Fruit fly (Drosophila melanogaster): Measurements from ENCODE around the gene CG32856.

The CG32856 gene

DNA sequence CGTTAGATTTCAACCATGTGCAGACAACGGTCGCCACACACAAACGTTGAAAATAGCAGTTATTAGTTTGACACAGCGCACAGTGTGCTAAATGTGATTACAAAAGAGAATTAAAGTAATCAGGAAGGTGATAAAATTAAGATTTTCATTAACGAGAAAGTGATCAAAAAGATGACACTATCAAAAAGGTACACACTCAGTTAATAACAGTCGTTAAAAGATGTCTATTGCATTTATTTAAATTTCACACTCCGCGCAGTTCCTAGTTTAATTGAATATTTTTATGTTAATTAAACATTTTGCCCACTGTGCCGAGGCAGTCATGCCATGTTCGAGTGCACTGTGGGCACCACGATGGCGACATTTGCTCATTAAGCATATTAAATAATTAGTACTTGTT is 38.0 kb downstream of the CG32856 start (continued):
- no peak for TF ChIP-seq abd-A (tag; optimal IDR thresholded peaks at IDR 0.05)
- TF ChIP-seq CG32532 (GFP tag; IDR thresholded peaks at IDR 0.05) = no peak; the same call in 1 of the 2 replicates
- TF ChIP-seq gfzf (GFP tag; optimal IDR thresholded peaks at IDR 0.05) = no peak
- no peak for TF ChIP-seq CG1792 (GFP tag; optimal IDR thresholded peaks at IDR 0.05)
- TF ChIP-seq ftz-f1 (GFP tag; optimal IDR thresholded peaks at IDR 0.05) = no peak
- no peak for TF ChIP-seq BtbVII (GFP tag; optimal IDR thresholded peaks at IDR 0.05)
- TF ChIP-seq CG15011 (GFP tag; optimal IDR thresholded peaks at IDR 0.05) = no peak
- TF ChIP-seq chm (GFP tag; IDR thresholded peaks at IDR 0.05) = no peak
- TF ChIP-seq Hey (tag; optimal IDR thresholded peaks at IDR 0.05) = no peak
- TF ChIP-seq prd (optimal IDR thresholded peaks at IDR 0.05) = no peak
- peak; percentile 61; the same call in 1 of the 3 replicates for TF ChIP-seq prd (GFP tag; IDR thresholded peaks at IDR 0.05)
- TF ChIP-seq Kr (GFP tag; optimal IDR thresholded peaks at IDR 0.05) = no peak
- no peak for TF ChIP-seq fd3F (GFP tag; optimal IDR thresholded peaks at IDR 0.05)
- TF ChIP-seq ac (GFP tag; optimal IDR thresholded peaks at IDR 0.05) = no peak
- no peak for TF ChIP-seq crp (GFP tag; optimal IDR thresholded peaks at IDR 0.05)
- no peak for TF ChIP-seq sc (optimal IDR thresholded peaks at IDR 0.05)
- no peak for TF ChIP-seq sc (GFP tag; optimal IDR thresholded peaks at IDR 0.05)
- no peak for TF ChIP-seq CG10654 (GFP tag; optimal IDR thresholded peaks at IDR 0.05)
- peak; percentile 40 for TF ChIP-seq nmo (GFP tag; optimal IDR thresholded peaks at IDR 0.05)
- no peak for TF ChIP-seq fru (optimal IDR thresholded peaks at IDR 0.05)
- peak; percentile 69 for TF ChIP-seq Ets65A (GFP tag)
- peak; percentile 41 for TF ChIP-seq CG8924 (tag; optimal IDR thresholded peaks at IDR 0.05)
- TF ChIP-seq CG12104 (GFP tag; optimal IDR thresholded peaks at IDR 0.05) = no peak
- no peak for TF ChIP-seq disco-r (GFP tag; optimal IDR thresholded peaks at IDR 0.05)
- TF ChIP-seq CG2712 (tag; optimal IDR thresholded peaks at IDR 0.05) = peak; percentile 34
- TF ChIP-seq seq (GFP tag; IDR thresholded peaks at IDR 0.05) = no peak; the same call in 1 of the 2 replicates
- TF ChIP-seq Dref (GFP tag; IDR thresholded peaks at IDR 0.05) = no peak
- no peak for TF ChIP-seq Spps (tag; optimal IDR thresholded peaks at IDR 0.05)
- peak; percentile 4 for TF ChIP-seq CG9817 (tag; optimal IDR thresholded peaks at IDR 0.05)
- TF ChIP-seq CG9727 (GFP tag; optimal IDR thresholded peaks at IDR 0.05) = peak; percentile 15
- TF ChIP-seq CG4617 (GFP tag; optimal IDR thresholded peaks at IDR 0.05; ENCODE audit: borderline replicate concordance) = no peak
- TF ChIP-seq Hr51 (GFP tag; optimal IDR thresholded peaks at IDR 0.05) = peak in 1 of 2 experiments; percentile 71
- no peak for TF ChIP-seq GATAe (GFP tag; conservative IDR thresholded peaks at IDR 0.05)
- 0 out of 2 replicates have a peak, but pooled peaks have one; percentile 21 for TF ChIP-seq stc (GFP tag; IDR thresholded peaks at IDR 0.05)
- no peak for TF ChIP-seq Hand (GFP tag; optimal IDR thresholded peaks at IDR 0.05)
- TF ChIP-seq tll (GFP tag; optimal IDR thresholded peaks at IDR 0.05) = no peak
- TF ChIP-seq Mrtf (GFP tag; IDR thresholded peaks at IDR 0.05) = no peak
- no peak for TF ChIP-seq ranshi (GFP tag; IDR thresholded peaks at IDR 0.05)
- no peak for TF ChIP-seq ttk (GFP tag; IDR thresholded peaks at IDR 0.05)
- TF ChIP-seq Gug (GFP tag; IDR thresholded peaks at IDR 0.05) = 0 out of 4 replicates have a peak, but pooled peaks have one; percentile 16
- no peak for TF ChIP-seq fu2 (GFP tag; optimal IDR thresholded peaks at IDR 0.05)
- TF ChIP-seq MTF-1 (GFP tag; optimal IDR thresholded peaks at IDR 0.05; ENCODE audit: borderline replicate concordance) = no peak
- no peak for TF ChIP-seq tup (GFP tag; optimal IDR thresholded peaks at IDR 0.05)
- no peak for TF ChIP-seq Stat92E (GFP tag; optimal IDR thresholded peaks at IDR 0.05)
- TF ChIP-seq nerfin-2 (GFP tag; IDR thresholded peaks at IDR 0.05; ENCODE audit: partially characterized antibody) = no peak
- no peak for TF ChIP-seq gt (GFP tag; IDR thresholded peaks at IDR 0.05)
- TF ChIP-seq org-1 (GFP tag; optimal IDR thresholded peaks at IDR 0.05) = peak; percentile 30
- peak; percentile 6 for TF ChIP-seq CG2120 (GFP tag; optimal IDR thresholded peaks at IDR 0.05)
- TF ChIP-seq peb (GFP tag; IDR thresholded peaks at IDR 0.05) = no peak
- TF ChIP-seq CG15601 (tag; optimal IDR thresholded peaks at IDR 0.05) = no peak
- no peak for TF ChIP-seq CG1647 (GFP tag; optimal IDR thresholded peaks at IDR 0.05)
- TF ChIP-seq crol (GFP tag; IDR thresholded peaks at IDR 0.05) = no peak

Measured in whole organism, embryonic.